Worm (Caenorhabditis elegans) whole organism, early embryonic: ENCODE measurements around the gene tsp-13.

Experiments
- B0310.2 ChIP-seq: sonication (generic microtip); optimal IDR thresholded peaks from 2 replicates; lab custom pipeline; 2016; ENCODE audit warnings: mild to moderate bottlenecking, missing genetic modification characterization, missing compliant biosample characterization
- ama-1 ChIP-seq: fragments of 150-350 bp; optimal IDR thresholded peaks from 2 replicates; lab custom pipeline; 2014
- ets-7 ChIP-seq: sonication (generic microtip); optimal IDR thresholded peaks from 2 replicates; lab custom pipeline; 2016; ENCODE audit warnings: missing genotype, missing genetic modification characterization, missing compliant biosample characterization
- hmbx-1 ChIP-seq: sonication (generic microtip); optimal IDR thresholded peaks from 2 replicates; lab custom pipeline; 2016; ENCODE audit warnings: mild to moderate bottlenecking, missing genetic modification characterization, missing compliant biosample characterization
- hmg-4 ChIP-seq: fragments of 200-800 bp; sonication (Bioruptor generic); optimal IDR thresholded peaks from 2 replicates; lab custom pipeline; 2018; ENCODE audit warnings: mild to moderate bottlenecking, missing genetic modification characterization, missing compliant biosample characterization
- tbx-37 ChIP-seq: fragments of 200-800 bp; sonication (Bioruptor generic); conservative IDR thresholded peaks from 2 replicates; pipeline ENCODE4 v1.3.6; 2022; ENCODE audit warnings: missing genetic modification reagents, missing genetic modification characterization, missing compliant biosample characterization

ce11 chrV:19201190-19201589 is 47.3 kb downstream of the tsp-13 start:
- TF ChIP-seq hmbx-1 (tag; lab: Kevin White, UChicago) (no peak), B0310.2 (no peak), hmg-4 (GFP tag; lab: Kevin White, UChicago) (no peak), ama-1 (lab: Kevin White, UChicago) (no peak), tbx-37 (GFP tag; lab: Robert Waterston, UW) (no peak), ets-7 (tag; lab: Kevin White, UChicago) (no peak)
